Worm (Caenorhabditis elegans): ENCODE results near the gene Y26G10.6.
A peak's percentile ranks its signal among the peaks of the same experiment; 100 is the strongest.

Y26G10.6 gene

ce11 chrV:17721709-17722108, 21.9 kb downstream of the Y26G10.6 start:
- no peak for TF ChIP-seq lin-13 (GFP tag; optimal IDR thresholded peaks at IDR 0.05)
- no peak for TF ChIP-seq vab-15 (tag; optimal IDR thresholded peaks at IDR 0.05)
- no peak for TF ChIP-seq lin-14 (GFP tag; optimal IDR thresholded peaks at IDR 0.05)
- no peak for TF ChIP-seq fkh-8 (tag; optimal IDR thresholded peaks at IDR 0.05)
- no peak for TF ChIP-seq tlp-1 (tag; optimal IDR thresholded peaks at IDR 0.05)
- no peak for TF ChIP-seq nhr-77 (tag; optimal IDR thresholded peaks at IDR 0.05)
- no peak for TF ChIP-seq pag-3 (tag; optimal IDR thresholded peaks at IDR 0.05; ENCODE audit: borderline replicate concordance, insufficient read depth)
- no peak for TF ChIP-seq ceh-90 (tag; optimal IDR thresholded peaks at IDR 0.05)
- no peak for TF ChIP-seq nhr-85 (tag)
- peak; percentile 50 for TF ChIP-seq jun-1 (tag; optimal IDR thresholded peaks at IDR 0.05)
- no peak for TF ChIP-seq dpl-1 (GFP tag; optimal IDR thresholded peaks at IDR 0.05)
- TF ChIP-seq egl-27 (tag; optimal IDR thresholded peaks at IDR 0.05) = no peak
- TF ChIP-seq pax-3 (tag; optimal IDR thresholded peaks at IDR 0.05) = no peak
- no peak for TF ChIP-seq ceh-82 (tag; optimal IDR thresholded peaks at IDR 0.05)
- no peak for TF ChIP-seq Y116A8C.19 (tag; optimal IDR thresholded peaks at IDR 0.05; ENCODE audit: borderline replicate concordance)
- no peak for TF ChIP-seq ceh-88 (GFP tag; IDR thresholded peaks at IDR 0.05)
- TF ChIP-seq nhr-19 (GFP tag; conservative IDR thresholded peaks at IDR 0.05) = peak; percentile 18; the same call in 1 of the 2 replicates
- peak; percentile 5 for TF ChIP-seq nhr-90 (tag; optimal IDR thresholded peaks at IDR 0.05; ENCODE audit: poor library complexity)
- TF ChIP-seq nhr-71 (tag; optimal IDR thresholded peaks at IDR 0.05) = no peak
- no peak for TF ChIP-seq nhr-76 (tag; optimal IDR thresholded peaks at IDR 0.05)
- TF ChIP-seq unc-30 (tag; optimal IDR thresholded peaks at IDR 0.05) = no peak
- TF ChIP-seq ceh-8 (GFP tag; optimal IDR thresholded peaks at IDR 0.05) = no peak
- TF ChIP-seq snu-23 (GFP tag; optimal IDR thresholded peaks at IDR 0.05) = no peak
- TF ChIP-seq F16B12.6 (tag; optimal IDR thresholded peaks at IDR 0.05) = no peak
- no peak for TF ChIP-seq aha-1 (tag; optimal IDR thresholded peaks at IDR 0.05)
- TF ChIP-seq elt-2 (tag; optimal IDR thresholded peaks at IDR 0.05) = peak; percentile 98
- TF ChIP-seq hlh-17 (GFP tag; optimal IDR thresholded peaks at IDR 0.05; ENCODE audit: borderline replicate concordance) = no peak
- no peak for TF ChIP-seq xbp-1 (tag; optimal IDR thresholded peaks at IDR 0.05)
- TF ChIP-seq sptf-1 (tag; optimal IDR thresholded peaks at IDR 0.05) = no peak
- TF ChIP-seq lin-15B (tag; optimal IDR thresholded peaks at IDR 0.05) = no peak
- no peak for TF ChIP-seq ztf-4 (tag; optimal IDR thresholded peaks at IDR 0.05)
- TF ChIP-seq ztf-11 (tag; optimal IDR thresholded peaks at IDR 0.05) = no peak
- peak; percentile 95 for TF ChIP-seq pqm-1 (tag; optimal IDR thresholded peaks at IDR 0.05)
- no peak for TF ChIP-seq nhr-11 (tag; optimal IDR thresholded peaks at IDR 0.05)
- TF ChIP-seq lsy-2 (tag; optimal IDR thresholded peaks at IDR 0.05) = peak in 1 of 2 experiments; percentile 0
- TF ChIP-seq dsc-1 (tag; optimal IDR thresholded peaks at IDR 0.05) = no peak
- TF ChIP-seq nhr-20 (tag; optimal IDR thresholded peaks at IDR 0.05) = peak; percentile 45
- no peak for TF ChIP-seq ets-5 (GFP tag; IDR thresholded peaks at IDR 0.05)
- peak in 1 of 2 experiments; percentile 46 for TF ChIP-seq lin-35 (GFP tag; optimal IDR thresholded peaks at IDR 0.05)
- no peak for TF ChIP-seq blmp-1 (tag; optimal IDR thresholded peaks at IDR 0.05)
- TF ChIP-seq fos-1 (tag; optimal IDR thresholded peaks at IDR 0.05) = no peak

ce11 chrV:17722553-17722952, 22.8 kb downstream of the Y26G10.6 start:
- TF ChIP-seq Y116A8C.19 (tag; optimal IDR thresholded peaks at IDR 0.05; ENCODE audit: borderline replicate concordance) (no peak), fkh-10 (GFP tag; optimal IDR thresholded peaks at IDR 0.05) (no peak), snpc-4 (tag; optimal IDR thresholded peaks at IDR 0.05) (no peak), aly-2 (tag; optimal IDR thresholded peaks at IDR 0.05) (no peak), fos-1 (tag; optimal IDR thresholded peaks at IDR 0.05) (no peak), nhr-12 (tag; optimal IDR thresholded peaks at IDR 0.05) (no peak), nhr-11 (tag; optimal IDR thresholded peaks at IDR 0.05) (no peak), sup-37 (GFP tag; optimal IDR thresholded peaks at IDR 0.05) (no peak), efl-3 (GFP tag; optimal IDR thresholded peaks at IDR 0.05) (no peak)
